Fruit fly (Drosophila melanogaster) whole organism, adult: ENCODE results near the gene CG42660.

ENCODE experiments used
- CG11617 ChIP-seq: fragments of 200-800 bp; sonication (Bioruptor generic); optimal IDR thresholded peaks from 2 replicates; lab custom pipeline; 2017; ENCODE audit warnings: mild to moderate bottlenecking, missing biosample characterization, missing genetic modification reagents, missing genetic modification characterization
- CG12768 ChIP-seq: fragments of 200-800 bp; sonication (Bioruptor generic); optimal IDR thresholded peaks from 2 replicates; lab custom pipeline; 2017; ENCODE audit warnings: missing biosample characterization, missing genetic modification characterization, mild to moderate bottlenecking, moderate library complexity, missing genetic modification reagents
- CG14711 ChIP-seq: fragments of 200-800 bp; sonication (Bioruptor generic); optimal IDR thresholded peaks from 2 replicates; lab custom pipeline; 2018; ENCODE audit warnings: missing biosample characterization, mild to moderate bottlenecking, missing genetic modification characterization, moderate library complexity
- CG1620 ChIP-seq: fragments of 200-800 bp; sonication (Bioruptor generic); optimal IDR thresholded peaks from 2 replicates; lab custom pipeline; 2016; ENCODE audit warnings: missing biosample characterization, missing genetic modification characterization
- CG33017 ChIP-seq: fragments of 200-800 bp; sonication (Bioruptor generic); optimal IDR thresholded peaks from 2 replicates; lab custom pipeline; 2018; ENCODE audit warnings: missing biosample characterization, mild to moderate bottlenecking, missing genetic modification characterization, moderate library complexity
- CG5204 ChIP-seq: fragments of 200-800 bp; sonication (Bioruptor generic); optimal IDR thresholded peaks from 2 replicates; lab custom pipeline; 2016; ENCODE audit warnings: missing biosample characterization, missing genetic modification characterization
- CG7045 ChIP-seq: fragments of 200-800 bp; sonication (Bioruptor generic); optimal IDR thresholded peaks from 2 replicates; lab custom pipeline; 2017; ENCODE audit warnings: missing biosample characterization, mild to moderate bottlenecking, missing genetic modification characterization
- CG7101 ChIP-seq: fragments of 200-800 bp; sonication (Bioruptor generic); optimal IDR thresholded peaks from 2 replicates; lab custom pipeline; 2018; ENCODE audit warnings: missing biosample characterization, mild to moderate bottlenecking, missing genetic modification characterization, moderate library complexity
- Clk ChIP-seq: fragments of 200-800 bp; sonication (Bioruptor generic); optimal IDR thresholded peaks from 2 replicates; lab custom pipeline; 2017; ENCODE audit warnings: missing biosample characterization, missing genetic modification characterization
- Crg-1 ChIP-seq: fragments of 200-800 bp; sonication (Bioruptor generic); optimal IDR thresholded peaks from 2 replicates; lab custom pipeline; 2016; ENCODE audit warnings: missing biosample characterization, missing genetic modification characterization
- Hr96 ChIP-seq: fragments of 200-800 bp; sonication (Bioruptor generic); optimal IDR thresholded peaks from 2 replicates; lab custom pipeline; 2016; ENCODE audit warnings: missing biosample characterization, missing genetic modification characterization
- Mnt ChIP-seq: fragments of 200-800 bp; sonication (Bioruptor generic); optimal IDR thresholded peaks from 2 replicates; lab custom pipeline; 2016; ENCODE audit warnings: missing biosample characterization, mild to moderate bottlenecking, missing genetic modification characterization
- bab1 ChIP-seq: fragments of 200-800 bp; sonication (Bioruptor generic); optimal IDR thresholded peaks from 3 replicates; lab custom pipeline; 2019; ENCODE audit warnings: missing biosample characterization, mild to moderate bottlenecking, missing genetic modification characterization, moderate library complexity
- cic ChIP-seq: fragments of 200-800 bp; sonication (Bioruptor generic); optimal IDR thresholded peaks from 2 replicates; lab custom pipeline; 2017; ENCODE audit warnings: missing biosample characterization, mild to moderate bottlenecking, missing genetic modification characterization, moderate library complexity
- cnc ChIP-seq, 2 experiments: fragments of >200 bp; optimal IDR thresholded peaks; 2 replicates each; lab custom pipeline; 2017
- kay ChIP-seq: fragments of 200-800 bp; sonication (Bioruptor generic); peaks from one replicate; lab custom pipeline; 2016; ENCODE audit warnings: missing biosample characterization, missing genetic modification characterization, borderline replicate concordance
- ovo ChIP-seq: fragments of 200-800 bp; sonication (Bioruptor generic); optimal IDR thresholded peaks from 2 replicates; lab custom pipeline; 2016; ENCODE audit warnings: missing biosample characterization, missing genetic modification characterization
- pad ChIP-seq: fragments of 200-800 bp; sonication (Bioruptor generic); optimal IDR thresholded peaks from 3 replicates; lab custom pipeline; 2017; ENCODE audit warnings: missing biosample characterization, missing genetic modification characterization, mild to moderate bottlenecking, moderate library complexity, missing genetic modification reagents
- tj ChIP-seq: fragments of 200-800 bp; sonication (Bioruptor generic); optimal IDR thresholded peaks from 3 replicates; lab custom pipeline; 2017; ENCODE audit warnings: missing biosample characterization, mild to moderate bottlenecking, missing genetic modification characterization, moderate library complexity
- toe ChIP-seq: fragments of 200-800 bp; sonication (Bioruptor generic); optimal IDR thresholded peaks from 2 replicates; lab custom pipeline; 2016; ENCODE audit warnings: missing biosample characterization, missing genetic modification characterization

Gene CG42660

DNA sequence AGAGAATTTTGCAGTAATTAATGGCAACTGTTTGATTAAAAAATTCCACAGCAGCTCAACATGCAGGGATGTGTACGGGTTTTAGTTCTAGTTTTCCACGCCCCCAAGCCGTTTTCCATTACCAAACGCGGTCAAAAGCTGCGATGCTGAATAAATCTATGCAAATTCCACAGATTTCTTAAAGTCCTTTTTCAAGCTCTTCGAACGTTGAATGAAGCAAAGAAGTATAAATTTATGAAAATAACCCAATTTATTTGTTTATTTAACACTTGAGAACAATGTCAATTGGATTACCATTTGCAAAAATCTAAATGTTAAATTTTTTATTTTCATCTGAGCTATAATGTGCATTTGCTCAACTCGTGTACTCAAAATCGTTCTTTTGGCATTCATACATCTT lies at the start of gene CG42660, which contains the start of the genes CG42661 and Tsp66A:
TSS of gene CG42660 (plus strand) at position 301 of the 400 bp plus-strand sequence.
TSS of gene CG42661 (plus strand) at position 301 of the 400 bp plus-strand sequence.
TSS of gene Tsp66A (plus strand) at position 301 of the 400 bp plus-strand sequence.
- TF ChIP-seq Mnt (GFP tag; lab: Kevin White, UChicago): no peak
- no peak for TF ChIP-seq CG7045 (GFP tag; lab: Kevin White, UChicago)
- no peak for TF ChIP-seq cnc (optimal IDR thresholded peaks at IDR 0.05; lab: Kevin White, UChicago)
- TF ChIP-seq CG1620 (GFP tag; lab: Kevin White, UChicago): no peak
- TF ChIP-seq Clk (GFP tag; lab: Kevin White, UChicago): no peak
- TF ChIP-seq bab1 (GFP tag; lab: Kevin White, UChicago): no peak
- TF ChIP-seq CG14711 (tag; lab: Kevin White, UChicago): no peak
- TF ChIP-seq toe (GFP tag; lab: Kevin White, UChicago): no peak
- TF ChIP-seq pad (GFP tag; lab: Kevin White, UChicago): no peak
- TF ChIP-seq CG5204 (GFP tag; lab: Kevin White, UChicago): no peak
- TF ChIP-seq Hr96 (GFP tag; lab: Kevin White, UChicago): no peak
- TF ChIP-seq CG11617 (GFP tag; lab: Kevin White, UChicago): no peak
- no peak for TF ChIP-seq tj (GFP tag; lab: Kevin White, UChicago)
- no peak for TF ChIP-seq kay (GFP tag; lab: Kevin White, UChicago)
- no peak for TF ChIP-seq Crg-1
- TF ChIP-seq CG12768 (GFP tag; lab: Kevin White, UChicago): no peak
- no peak for TF ChIP-seq ovo (GFP tag; lab: Kevin White, UChicago)
- TF ChIP-seq CG7101: no peak
- TF ChIP-seq CG33017 (tag; lab: Kevin White, UChicago): no peak

DNA sequence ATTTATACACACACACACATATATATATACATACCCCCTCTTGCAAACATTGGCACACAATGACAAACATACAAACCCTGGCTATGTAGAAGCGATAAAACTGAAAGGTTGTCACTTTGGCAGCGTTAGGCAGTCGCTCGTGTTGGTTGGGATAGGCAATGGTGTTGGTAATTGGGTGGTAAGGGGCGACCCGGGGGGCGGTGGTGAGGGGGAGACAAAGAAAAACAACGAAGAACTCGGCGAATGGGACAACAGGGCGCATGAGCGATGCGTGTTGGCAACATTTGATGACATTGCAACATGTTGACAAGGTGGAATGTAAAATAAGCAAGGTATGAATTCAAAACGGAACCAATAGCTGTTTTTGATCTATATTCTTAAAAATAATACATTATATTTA lies 42.7 kb upstream of the CG42660 start:
- TF ChIP-seq toe (GFP tag; lab: Kevin White, UChicago) (no peak), CG14711 (tag; lab: Kevin White, UChicago) (no peak), CG1620 (GFP tag; lab: Kevin White, UChicago) (no peak), Clk (GFP tag; lab: Kevin White, UChicago) (no peak), cic (GFP tag; lab: Kevin White, UChicago) (no peak), bab1 (GFP tag; lab: Kevin White, UChicago) (no peak), CG12768 (GFP tag; lab: Kevin White, UChicago) (no peak), Crg-1 (no peak), Mnt (GFP tag; lab: Kevin White, UChicago) (no peak), CG33017 (tag; lab: Kevin White, UChicago) (no peak), CG11617 (GFP tag; lab: Kevin White, UChicago) (no peak), CG7101 (no peak), CG5204 (GFP tag; lab: Kevin White, UChicago) (no peak), tj (GFP tag; lab: Kevin White, UChicago) (no peak), ovo (GFP tag; lab: Kevin White, UChicago) (no peak), kay (GFP tag; lab: Kevin White, UChicago) (no peak), Hr96 (GFP tag; lab: Kevin White, UChicago) (no peak)

DNA sequence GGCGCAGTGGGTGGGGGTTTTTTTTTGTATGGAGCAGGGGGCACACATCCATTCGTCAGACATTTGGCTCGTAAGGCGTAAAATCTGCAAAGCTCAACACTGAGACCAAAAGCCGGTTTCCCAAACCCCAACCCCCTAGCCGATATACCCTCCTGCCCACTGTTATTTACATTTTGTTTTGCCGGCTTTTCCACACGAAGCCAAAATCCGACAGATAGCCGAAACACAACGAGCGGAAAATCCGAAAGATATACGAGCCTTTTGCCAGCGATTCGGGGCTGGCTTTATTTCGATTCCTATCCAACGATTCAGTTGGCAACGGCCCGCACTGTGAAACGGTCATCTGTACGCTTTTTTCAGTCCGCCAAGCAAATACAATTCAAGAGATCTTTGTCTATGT lies 41.8 kb upstream of the CG42660 start, which contains the start of gene CG42458:
TSS of gene CG42458 (plus strand) at position 311 of the 400 bp plus-strand sequence.
- TF ChIP-seq CG5204 (GFP tag; lab: Kevin White, UChicago) (no peak), CG1620 (GFP tag; lab: Kevin White, UChicago) (no peak), tj (GFP tag; lab: Kevin White, UChicago) (no peak), Hr96 (GFP tag; lab: Kevin White, UChicago) (no peak), kay (GFP tag; lab: Kevin White, UChicago) (peak; percentile 68), ovo (GFP tag; lab: Kevin White, UChicago) (no peak), CG7045 (GFP tag; lab: Kevin White, UChicago) (no peak), CG12768 (GFP tag; lab: Kevin White, UChicago) (no peak)

DNA sequence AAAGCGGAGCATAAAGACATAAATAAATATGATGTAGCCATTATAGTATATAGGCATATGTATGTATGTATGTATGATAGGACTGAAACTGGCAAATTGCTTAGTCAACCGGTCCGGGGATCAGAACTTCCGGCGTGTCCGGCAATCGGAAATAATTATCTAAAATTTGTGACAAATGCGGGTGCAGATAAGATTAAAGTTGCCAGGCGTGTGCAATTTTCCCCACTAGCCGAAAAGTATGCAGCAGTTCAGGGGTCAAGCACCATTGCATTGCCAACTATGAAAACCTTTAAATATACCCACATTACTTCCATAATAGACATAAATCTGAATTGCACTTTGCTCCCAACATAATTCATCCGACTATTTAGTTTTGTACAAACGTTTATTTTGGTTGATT lies 33.0 kb upstream of the CG42660 start:
- no peak for TF ChIP-seq Clk (GFP tag; lab: Kevin White, UChicago)

DNA sequence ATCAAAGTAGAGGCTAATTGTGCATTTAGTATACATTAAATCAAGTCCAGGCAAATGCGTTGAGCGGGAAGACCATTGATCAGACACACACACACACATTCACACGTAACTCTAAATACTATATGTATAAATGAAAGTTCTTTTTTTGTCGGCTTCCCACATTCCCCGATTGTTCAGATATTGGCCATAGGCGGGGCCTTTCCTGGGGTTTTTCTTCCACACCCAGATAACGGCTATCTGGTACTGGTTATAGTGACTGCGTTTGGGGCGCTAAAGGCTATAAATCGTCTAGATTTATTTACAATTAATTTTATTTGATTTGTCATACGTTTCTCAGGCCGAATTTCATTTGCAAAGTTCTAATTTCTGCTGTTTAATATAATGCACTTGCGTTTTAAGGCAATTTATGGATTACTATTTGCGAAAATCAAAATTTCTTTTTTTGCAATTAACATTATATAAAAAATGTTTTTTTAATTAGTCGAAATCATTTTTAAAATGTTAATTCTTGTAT lies 32.4 kb upstream of the CG42660 start:
- TF ChIP-seq ovo (GFP tag; lab: Kevin White, UChicago): no peak
- no peak for TF ChIP-seq toe (GFP tag; lab: Kevin White, UChicago)
- TF ChIP-seq CG1620 (GFP tag; lab: Kevin White, UChicago): no peak
- no peak for TF ChIP-seq CG7101
- no peak for TF ChIP-seq CG5204 (GFP tag; lab: Kevin White, UChicago)
- TF ChIP-seq CG7045 (GFP tag; lab: Kevin White, UChicago): no peak
- peak; percentile 62 for TF ChIP-seq kay (GFP tag; lab: Kevin White, UChicago)
- TF ChIP-seq CG12768 (GFP tag; lab: Kevin White, UChicago): no peak

DNA sequence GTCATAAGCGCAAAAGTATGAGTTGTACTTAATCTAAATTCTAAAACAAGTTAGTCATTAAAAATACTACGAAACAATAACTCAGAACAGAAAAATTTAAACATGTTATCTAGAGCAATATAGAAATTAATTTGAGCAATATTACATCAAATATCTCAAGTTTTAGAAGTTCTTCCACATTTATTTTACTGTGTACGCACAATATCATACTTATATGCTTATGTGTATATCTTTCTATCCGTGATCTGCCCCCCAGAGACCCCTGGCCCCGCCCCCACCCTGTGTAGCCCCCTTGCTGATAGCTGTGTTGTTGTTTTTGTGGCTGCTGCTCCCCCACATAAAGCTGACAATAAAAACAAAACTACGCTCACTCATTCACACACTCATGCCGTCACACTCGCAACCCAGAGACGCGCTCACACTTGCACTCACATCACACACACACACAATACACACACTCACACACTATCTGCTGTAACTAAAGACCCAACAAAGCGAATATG lies 31.9 kb upstream of the CG42660 start:
- no peak for TF ChIP-seq Mnt (GFP tag; lab: Kevin White, UChicago)
- TF ChIP-seq cic (GFP tag; lab: Kevin White, UChicago): peak; percentile 71
- TF ChIP-seq tj (GFP tag; lab: Kevin White, UChicago): peak; percentile 46
